Worm (Caenorhabditis elegans) whole organism, early embryonic: ENCODE measurements around the gene Y39A3CL.4.

Experiments used
- F13C5.2 ChIP-seq: sonication (generic microtip); optimal IDR thresholded peaks from 2 replicates; lab custom pipeline; 2017; ENCODE audit warnings: mild to moderate bottlenecking, missing genetic modification characterization, inconsistent platforms, missing compliant biosample characterization
- aly-1 ChIP-seq: sonication (generic microtip); optimal IDR thresholded peaks from 2 replicates; lab custom pipeline; 2016; ENCODE audit warnings: missing genetic modification characterization, missing compliant biosample characterization
- ama-1 ChIP-seq: fragments of 150-350 bp; optimal IDR thresholded peaks from 2 replicates; lab custom pipeline; 2014
- ceh-13 ChIP-seq: fragments of 200-800 bp; sonication (Bioruptor generic); optimal IDR thresholded peaks from 2 replicates; lab custom pipeline; 2018; ENCODE audit warnings: mild to moderate bottlenecking, missing genetic modification characterization, missing compliant biosample characterization
- ceh-36 ChIP-seq: sonication (generic microtip); optimal IDR thresholded peaks from 2 replicates; lab custom pipeline; 2016; ENCODE audit warnings: missing genetic modification characterization, inconsistent platforms, missing compliant biosample characterization
- ets-7 ChIP-seq: sonication (generic microtip); optimal IDR thresholded peaks from 2 replicates; lab custom pipeline; 2016; ENCODE audit warnings: missing genotype, missing genetic modification characterization, missing compliant biosample characterization
- flt-1 ChIP-seq: fragments of 200-800 bp; sonication (Bioruptor generic); IDR thresholded peaks from 2 replicates; pipeline ENCODE4 v1.3.6; 2022; ENCODE audit warnings: missing genetic modification characterization, missing compliant biosample characterization
- hmbx-1 ChIP-seq: sonication (generic microtip); optimal IDR thresholded peaks from 2 replicates; lab custom pipeline; 2016; ENCODE audit warnings: mild to moderate bottlenecking, missing genetic modification characterization, missing compliant biosample characterization
- hmg-4 ChIP-seq: fragments of 200-800 bp; sonication (Bioruptor generic); optimal IDR thresholded peaks from 2 replicates; lab custom pipeline; 2018; ENCODE audit warnings: mild to moderate bottlenecking, missing genetic modification characterization, missing compliant biosample characterization
- hnd-1 ChIP-seq: sonication (generic microtip); optimal IDR thresholded peaks from 2 replicates; lab custom pipeline; 2016; ENCODE audit warnings: missing genetic modification characterization, missing compliant biosample characterization
- pes-1 ChIP-seq: fragments of 200-800 bp; sonication (Bioruptor generic); IDR thresholded peaks from 2 replicates; pipeline ENCODE4 v1.3.6; 2022; ENCODE audit warnings: missing genetic modification reagents, missing genetic modification characterization, missing compliant biosample characterization
- scrt-1 ChIP-seq: fragments of 200-800 bp; sonication (Bioruptor generic); IDR thresholded peaks from 2 replicates; pipeline ENCODE4 v1.3.6; 2022; ENCODE audit warnings: missing genetic modification characterization, missing compliant biosample characterization
- sea-1 ChIP-seq: fragments of 200-800 bp; sonication (Bioruptor generic); conservative IDR thresholded peaks from 2 replicates; pipeline ENCODE4 v1.3.6; 2022; ENCODE audit warnings: missing genetic modification characterization, missing compliant biosample characterization
- tbx-11 ChIP-seq: fragments of 200-800 bp; sonication (Bioruptor generic); IDR thresholded peaks from 2 replicates; pipeline ENCODE4 v1.3.6; 2022; ENCODE audit warnings: missing genetic modification characterization, missing compliant biosample characterization
- tra-4 ChIP-seq: sonication (generic microtip); optimal IDR thresholded peaks from 2 replicates; lab custom pipeline; 2017; ENCODE audit warnings: missing genetic modification characterization, missing compliant biosample characterization

Y39A3CL.4 gene

ce11 chrIII:1733001-1733400 lies 44.9 kb downstream of the Y39A3CL.4 start, which contains the start of gene ser-4:
ser-4 (minus strand) TSS chrIII:1733101.
- TF ChIP-seq ama-1 (lab: Kevin White, UChicago) (no peak), hmg-4 (GFP tag; lab: Kevin White, UChicago) (no peak), pes-1 (GFP tag; lab: Robert Waterston, UW) (no peak), hmbx-1 (tag; lab: Kevin White, UChicago) (no peak), ceh-36 (tag; lab: Kevin White, UChicago) (no peak), aly-1 (tag; lab: Kevin White, UChicago) (no peak), tra-4 (tag; lab: Kevin White, UChicago) (no peak), tbx-11 (GFP tag; lab: Robert Waterston, UW) (no peak), scrt-1 (GFP tag; lab: Robert Waterston, UW) (no peak), ets-7 (tag; lab: Kevin White, UChicago) (no peak), F13C5.2 (tag; lab: Kevin White, UChicago) (no peak), flt-1 (no peak)

ce11 chrIII:1731850-1732249 lies 46.0 kb downstream of the Y39A3CL.4 start:
- TF ChIP-seq pes-1 (GFP tag; lab: Robert Waterston, UW) (no peak), hnd-1 (tag; lab: Kevin White, UChicago) (no peak), tbx-11 (GFP tag; lab: Robert Waterston, UW) (no peak), ceh-36 (tag; lab: Kevin White, UChicago) (no peak), ets-7 (tag; lab: Kevin White, UChicago) (no peak), tra-4 (tag; lab: Kevin White, UChicago) (no peak), flt-1 (no peak), sea-1 (GFP tag; lab: Robert Waterston, UW) (no peak), hmbx-1 (tag; lab: Kevin White, UChicago) (no peak), F13C5.2 (tag; lab: Kevin White, UChicago) (no peak), ceh-13 (GFP tag; lab: Kevin White, UChicago) (no peak)
